Worm (Caenorhabditis elegans) whole organism, L1 larva: ENCODE results near the gene F55F10.1.
A peak's percentile ranks its signal among the peaks of the same experiment; 100 is the strongest.

Source experiments
- C04F5.9 ChIP-seq: sonication (generic microtip); optimal IDR thresholded peaks from 2 replicates; lab custom pipeline; 2016; ENCODE audit warnings: missing genetic modification characterization, missing compliant biosample characterization
- C16A3.4 ChIP-seq: fragments of 150-350 bp; optimal IDR thresholded peaks from 2 replicates; lab custom pipeline; 2014; ENCODE audit warnings: missing biosample characterization, missing genetic modification characterization
- Y116A8C.19 ChIP-seq: sonication (generic microtip); optimal IDR thresholded peaks from 2 replicates; lab custom pipeline; 2016; ENCODE audit warnings: missing compliant biosample characterization, missing genetic modification characterization, borderline replicate concordance
- aha-1 ChIP-seq: fragments of 150-350 bp; optimal IDR thresholded peaks from 2 replicates; lab custom pipeline; 2014; ENCODE audit warnings: missing biosample characterization, missing genetic modification characterization
- aly-2 ChIP-seq: fragments of 150-350 bp; optimal IDR thresholded peaks from 2 replicates; lab custom pipeline; 2014; ENCODE audit warnings: missing biosample characterization, missing genetic modification characterization
- ama-1 ChIP-seq: fragments of 150-350 bp; optimal IDR thresholded peaks from 2 replicates; lab custom pipeline; 2014
- blmp-1 ChIP-seq: fragments of 150-350 bp; optimal IDR thresholded peaks from 2 replicates; lab custom pipeline; 2014; ENCODE audit warnings: missing biosample characterization, missing genetic modification characterization
- ceh-82 ChIP-seq, 3 experiments: fragments of 150-350 bp in 1 of 3; sonication (generic microtip) in 2 of 3; optimal IDR thresholded peaks; 2 replicates each; lab custom pipeline; 2014 to 2017; ENCODE audit warnings: missing biosample characterization in 3 of 3, missing genetic modification characterization in 3 of 3
- dsc-1 ChIP-seq: sonication (generic microtip); optimal IDR thresholded peaks from 2 replicates; lab custom pipeline; 2016; ENCODE audit warnings: mild to moderate bottlenecking, missing genetic modification characterization, missing compliant biosample characterization
- efl-1 ChIP-seq, 4 experiments: fragments of 150-350 bp; optimal IDR thresholded peaks in 3 of 4; peaks in 1 of 4; 1 replicate in 1 of 4; 2 replicates in 3 of 4; lab custom pipeline; 2014; ENCODE audit warnings: missing biosample characterization in 2 of 4, missing genetic modification characterization in 2 of 4, missing genetic modification reagents in 2 of 4
- egl-13 ChIP-seq: sonication (generic microtip); optimal IDR thresholded peaks from 2 replicates; lab custom pipeline; 2016; ENCODE audit warnings: missing genotype, missing genetic modification reagents, missing genetic modification characterization, missing compliant biosample characterization
- egl-27 ChIP-seq, 2 experiments: fragments of 150-350 bp in 1 of 2; sonication (generic microtip); optimal IDR thresholded peaks; 3 replicates each; lab custom pipeline; 2017 to 2018; ENCODE audit warnings: missing biosample characterization in 2 of 2, missing genetic modification characterization in 2 of 2, missing genetic modification reagents in 2 of 2
- elt-2 ChIP-seq: sonication (generic microtip); optimal IDR thresholded peaks from 2 replicates; lab custom pipeline; 2016; ENCODE audit warnings: missing genetic modification characterization, mild to moderate bottlenecking, inconsistent platforms, missing compliant biosample characterization, missing genetic modification reagents
- elt-3 ChIP-seq, 6 experiments: fragments of 150-350 bp in 1 of 6; sonication (generic microtip); optimal IDR thresholded peaks; 2 replicates each; lab custom pipeline; 2017 to 2018; ENCODE audit warnings: missing biosample characterization in 6 of 6, missing genetic modification characterization in 6 of 6, inconsistent platforms in 1 of 6
- fkh-10 ChIP-seq: sonication (generic microtip); optimal IDR thresholded peaks from 2 replicates; lab custom pipeline; 2017; ENCODE audit warnings: missing biosample characterization, missing genetic modification reagents, missing genetic modification characterization
- fkh-4 ChIP-seq: sonication (generic microtip); optimal IDR thresholded peaks from 2 replicates; lab custom pipeline; 2016; ENCODE audit warnings: missing compliant biosample characterization, missing genetic modification characterization, borderline replicate concordance
- fkh-8 ChIP-seq: sonication (generic microtip); optimal IDR thresholded peaks from 2 replicates; lab custom pipeline; 2016; ENCODE audit warnings: mild to moderate bottlenecking, missing genetic modification characterization, missing compliant biosample characterization
- fos-1 ChIP-seq: fragments of 150-350 bp; optimal IDR thresholded peaks from 2 replicates; lab custom pipeline; 2014; ENCODE audit warnings: missing biosample characterization, missing genetic modification characterization
- grh-1 ChIP-seq: fragments of 200-800 bp; sonication (Bioruptor generic); IDR thresholded peaks from 2 replicates; pipeline ENCODE4 v1.3.6; 2022; ENCODE audit warnings: missing genetic modification reagents, missing genetic modification characterization, missing compliant biosample characterization
- hpl-2 ChIP-seq: fragments of 150-350 bp; optimal IDR thresholded peaks from 2 replicates; lab custom pipeline; 2014; ENCODE audit warnings: missing biosample characterization, missing genetic modification reagents, missing genetic modification characterization
- irx-1 ChIP-seq: sonication (generic microtip); optimal IDR thresholded peaks from 2 replicates; lab custom pipeline; 2016; ENCODE audit warnings: missing genetic modification characterization, missing compliant biosample characterization
- isw-1 ChIP-seq: fragments of 200-800 bp; sonication (Bioruptor generic); IDR thresholded peaks from 2 replicates; pipeline ENCODE4 v1.3.6; 2022; ENCODE audit warnings: missing genetic modification characterization, missing compliant biosample characterization
- lin-13 ChIP-seq: fragments of 150-350 bp; optimal IDR thresholded peaks from 2 replicates; lab custom pipeline; 2014; ENCODE audit warnings: missing biosample characterization, missing genetic modification reagents, missing genetic modification characterization
- lin-14 ChIP-seq: fragments of 200-800 bp; sonication (Bioruptor generic); optimal IDR thresholded peaks from 2 replicates; lab custom pipeline; 2018; ENCODE audit warnings: mild to moderate bottlenecking, missing genetic modification characterization, moderate library complexity, missing compliant biosample characterization
- lin-15B ChIP-seq: fragments of 150-350 bp; sonication (generic microtip); optimal IDR thresholded peaks from 3 replicates; lab custom pipeline; 2014; ENCODE audit warnings: missing biosample characterization, missing genetic modification characterization
- lin-35 ChIP-seq, 2 experiments: fragments of 150-350 bp; optimal IDR thresholded peaks; 2 replicates each; lab custom pipeline; 2014; ENCODE audit warnings: missing biosample characterization in 2 of 2, missing genetic modification characterization in 2 of 2, missing genetic modification reagents in 2 of 2
- lir-3 ChIP-seq: sonication (generic microtip); optimal IDR thresholded peaks from 2 replicates; lab custom pipeline; 2016; ENCODE audit warnings: mild to moderate bottlenecking, missing genetic modification characterization, moderate library complexity, missing compliant biosample characterization; ENCODE audit not compliant: poor library complexity
- lsy-2 ChIP-seq, 2 experiments: fragments of 150-350 bp; optimal IDR thresholded peaks; 2 replicates each; lab custom pipeline; 2014; ENCODE audit warnings: missing biosample characterization in 2 of 2, missing genetic modification characterization in 2 of 2
- mab-9 ChIP-seq: fragments of 200-800 bp; sonication (Bioruptor generic); IDR thresholded peaks from 2 replicates; pipeline ENCODE4 v1.3.6; 2022; ENCODE audit warnings: missing genetic modification reagents, missing genetic modification characterization, missing compliant biosample characterization
- mdl-1 ChIP-seq, 2 experiments: fragments of 150-350 bp; optimal IDR thresholded peaks; 2 replicates each; lab custom pipeline; 2014 to 2017; ENCODE audit warnings: missing biosample characterization in 2 of 2, missing genetic modification characterization in 2 of 2, inconsistent platforms in 1 of 2
- mep-1 ChIP-seq: fragments of 150-350 bp; optimal IDR thresholded peaks from 2 replicates; lab custom pipeline; 2014; ENCODE audit warnings: missing biosample characterization, missing genetic modification characterization
- nhr-11 ChIP-seq: fragments of 150-350 bp; optimal IDR thresholded peaks from 2 replicates; lab custom pipeline; 2014; ENCODE audit warnings: missing biosample characterization, missing genetic modification characterization
- nhr-19 ChIP-seq: fragments of 200-800 bp; sonication (Bioruptor generic); conservative IDR thresholded peaks from 2 replicates; pipeline ENCODE4 v1.3.6; 2022; ENCODE audit warnings: missing genetic modification characterization, missing compliant biosample characterization
- nhr-20 ChIP-seq: sonication (generic microtip); optimal IDR thresholded peaks from 2 replicates; lab custom pipeline; 2016; ENCODE audit warnings: mild to moderate bottlenecking, missing genetic modification characterization, missing compliant biosample characterization
- nhr-28 ChIP-seq: fragments of 150-350 bp; optimal IDR thresholded peaks from 2 replicates; lab custom pipeline; 2014; ENCODE audit warnings: missing biosample characterization, missing genetic modification characterization
- nhr-47 ChIP-seq: sonication (generic microtip); optimal IDR thresholded peaks from 2 replicates; lab custom pipeline; 2016; ENCODE audit warnings: mild to moderate bottlenecking, missing genetic modification characterization, moderate library complexity, missing compliant biosample characterization
- nhr-77 ChIP-seq: fragments of 150-350 bp; optimal IDR thresholded peaks from 2 replicates; lab custom pipeline; 2014; ENCODE audit warnings: missing biosample characterization, missing genetic modification characterization
- pax-3 ChIP-seq: fragments of 200-800 bp; sonication (Bioruptor generic); optimal IDR thresholded peaks from 2 replicates; lab custom pipeline; 2018; ENCODE audit warnings: mild to moderate bottlenecking, missing genetic modification characterization, moderate library complexity, missing compliant biosample characterization
- pqm-1 ChIP-seq: sonication (generic microtip); optimal IDR thresholded peaks from 3 replicates; lab custom pipeline; 2017; ENCODE audit warnings: missing biosample characterization, missing genetic modification characterization
- skn-1 ChIP-seq: fragments of 150-350 bp; optimal IDR thresholded peaks from 2 replicates; lab custom pipeline; 2014; ENCODE audit warnings: missing biosample characterization, missing genetic modification characterization
- snpc-4 ChIP-seq: fragments of 150-350 bp; optimal IDR thresholded peaks from 2 replicates; lab custom pipeline; 2014; ENCODE audit warnings: missing biosample characterization, missing genetic modification characterization
- snu-23 ChIP-seq: sonication (generic microtip); optimal IDR thresholded peaks from 2 replicates; lab custom pipeline; 2016; ENCODE audit warnings: missing genetic modification characterization, missing compliant biosample characterization
- sox-4 ChIP-seq: sonication (generic microtip); optimal IDR thresholded peaks from 2 replicates; lab custom pipeline; 2016; ENCODE audit warnings: missing genetic modification characterization, missing compliant biosample characterization
- sup-37 ChIP-seq: fragments of 200-800 bp; sonication (Bioruptor generic); optimal IDR thresholded peaks from 2 replicates; lab custom pipeline; 2018; ENCODE audit warnings: mild to moderate bottlenecking, missing genetic modification characterization, missing compliant biosample characterization
- swsn-7 ChIP-seq: sonication (generic microtip); optimal IDR thresholded peaks from 2 replicates; lab custom pipeline; 2016; ENCODE audit warnings: missing genetic modification characterization, missing compliant biosample characterization
- tbx-2 ChIP-seq: sonication (generic microtip); optimal IDR thresholded peaks from 2 replicates; lab custom pipeline; 2016; ENCODE audit warnings: missing genetic modification characterization, missing compliant biosample characterization
- unc-130 ChIP-seq: fragments of 150-350 bp; optimal IDR thresholded peaks from 2 replicates; lab custom pipeline; 2017; ENCODE audit warnings: missing biosample characterization, missing genetic modification characterization, inconsistent platforms
- unc-86 ChIP-seq: sonication (generic microtip); optimal IDR thresholded peaks from 2 replicates; lab custom pipeline; 2016; ENCODE audit warnings: missing genetic modification characterization, missing compliant biosample characterization
- vab-15 ChIP-seq: sonication (generic microtip); optimal IDR thresholded peaks from 2 replicates; lab custom pipeline; 2017; ENCODE audit warnings: missing genotype, mild to moderate bottlenecking, missing genetic modification characterization, missing compliant biosample characterization
- xbp-1 ChIP-seq: sonication (generic microtip); optimal IDR thresholded peaks from 2 replicates; lab custom pipeline; 2016; ENCODE audit warnings: missing genetic modification characterization, missing compliant biosample characterization
- zip-4 ChIP-seq: fragments of 200-800 bp; sonication (Bioruptor generic); optimal IDR thresholded peaks from 2 replicates; lab custom pipeline; 2018; ENCODE audit warnings: mild to moderate bottlenecking, missing genetic modification characterization, moderate library complexity, missing compliant biosample characterization
- ztf-11 ChIP-seq, 2 experiments: sonication (generic microtip); optimal IDR thresholded peaks; 2 replicates each; lab custom pipeline; 2016 to 2017; ENCODE audit warnings: missing genetic modification characterization in 2 of 2, missing biosample characterization in 1 of 2, missing compliant biosample characterization in 1 of 2

The F55F10.1 gene

ce11 chrIV:4406054-4406539, 45.5 kb downstream of the F55F10.1 start:
- TF ChIP-seq ama-1 (lab: Kevin White, UChicago) (peak; percentile 27), elt-3 (tag; optimal IDR thresholded peaks at IDR 0.05; lab: Kevin White, UChicago) (peak in 1 of 6 experiments; percentile 49), nhr-77 (tag; lab: Kevin White, UChicago) (peak; percentile 52), nhr-11 (no peak), fkh-10 (GFP tag; lab: Kevin White, UChicago) (peak; percentile 47), vab-15 (tag; lab: Kevin White, UChicago) (peak; percentile 63), tbx-2 (tag; lab: Kevin White, UChicago) (peak; percentile 72), skn-1 (tag; lab: Kevin White, UChicago) (peak; percentile 46), egl-13 (tag; lab: Kevin White, UChicago) (no peak), grh-1 (peak; percentile 66; the same call in 1 of the 2 replicates), pax-3 (no peak), unc-86 (peak; percentile 62), egl-27 (tag; optimal IDR thresholded peaks at IDR 0.05; lab: Kevin White, UChicago) (peak in 1 of 2 experiments; percentile 58), zip-4 (no peak), pqm-1 (tag; lab: Kevin White, UChicago) (peak; percentile 66), irx-1 (tag; lab: Kevin White, UChicago) (no peak), nhr-20 (peak; percentile 75), blmp-1 (tag; lab: Kevin White, UChicago) (peak; percentile 38), lir-3 (tag; lab: Kevin White, UChicago) (peak; percentile 41), isw-1 (peak; percentile 64), lin-35 (GFP tag; optimal IDR thresholded peaks at IDR 0.05; lab: Kevin White, UChicago) (peak; percentile 81 to 86), aly-2 (tag; lab: Kevin White, UChicago) (peak; percentile 37), sup-37 (peak; percentile 7), mep-1 (tag; lab: Kevin White, UChicago) (peak; percentile 51), snu-23 (GFP tag; lab: Kevin White, UChicago) (peak; percentile 77), xbp-1 (tag; lab: Kevin White, UChicago) (peak; percentile 78), hpl-2 (GFP tag; lab: Kevin White, UChicago) (no peak), C04F5.9 (tag; lab: Kevin White, UChicago) (no peak), Y116A8C.19 (tag; lab: Kevin White, UChicago) (no peak), lin-14 (GFP tag; lab: Kevin White, UChicago) (peak; percentile 92), dsc-1 (tag; lab: Kevin White, UChicago) (peak; percentile 30), efl-1 (optimal IDR thresholded peaks at IDR 0.05; lab: Kevin White, UChicago) (peak; percentile 71 to 82), efl-1 (GFP tag; optimal IDR thresholded peaks at IDR 0.05 in 1 of 2; lab: Kevin White, UChicago) (peak; percentile 76 to 97), ztf-11 (tag; optimal IDR thresholded peaks at IDR 0.05; lab: Kevin White, UChicago) (peak in 1 of 2 experiments; percentile 41), lin-15B (tag; lab: Kevin White, UChicago) (peak; percentile 73), mdl-1 (tag; optimal IDR thresholded peaks at IDR 0.05; lab: Kevin White, UChicago) (peak in 1 of 2 experiments; percentile 55), snpc-4 (tag; lab: Kevin White, UChicago) (peak; percentile 26), lin-13 (GFP tag; lab: Kevin White, UChicago) (peak; percentile 77), C16A3.4 (peak; percentile 61), elt-2 (peak; percentile 64), fkh-4 (tag; lab: Kevin White, UChicago) (no peak), ceh-82 (tag; optimal IDR thresholded peaks at IDR 0.05; lab: Kevin White, UChicago) (peak; percentile 16 to 77 (median 61)), unc-130 (peak; percentile 81), mab-9 (GFP tag; lab: Robert Waterston, UW) (0 out of 2 replicates have a peak, but pooled peaks have one; percentile 45), nhr-47 (peak; percentile 78), sox-4 (tag; lab: Kevin White, UChicago) (peak; percentile 41), nhr-19 (GFP tag; lab: Robert Waterston, UW) (peak; percentile 55), nhr-28 (tag; lab: Kevin White, UChicago) (no peak), fkh-8 (tag; lab: Kevin White, UChicago) (peak; percentile 83), swsn-7 (tag; lab: Kevin White, UChicago) (peak; percentile 76), fos-1 (tag; lab: Kevin White, UChicago) (peak; percentile 54), lsy-2 (tag; optimal IDR thresholded peaks at IDR 0.05; lab: Kevin White, UChicago) (peak; percentile 47 to 79), aha-1 (tag; lab: Kevin White, UChicago) (no peak)
